Fruit fly (Drosophila melanogaster) whole organism, larva: ENCODE data around the gene spri.
A peak's percentile ranks its signal among the peaks of the same experiment; 100 is the strongest.

ENCODE experiments used
- noc ChIP-seq: fragments of 200-800 bp; sonication (Bioruptor generic); optimal IDR thresholded peaks from 3 replicates; lab custom pipeline; 2019; ENCODE audit warnings: missing biosample characterization, mild to moderate bottlenecking, missing genetic modification characterization, moderate library complexity

spri gene

dm6 chrX:10515323-10515853 is 69.8 kb downstream of the spri start:
- TF ChIP-seq noc (tag; lab: Kevin White, UChicago) = no peak

- no peak for TF ChIP-seq noc (tag; lab: Kevin White, UChicago)
Observed at dm6 chrX:10514850-10515249, 70.4 kb downstream of the spri start.

dm6 chrX:10513611-10514010 is 71.6 kb downstream of the spri start:
- no peak for TF ChIP-seq noc (tag; lab: Kevin White, UChicago)

dm6 chrX:10496319-10496718 is 88.9 kb downstream of the spri start:
- TF ChIP-seq noc (tag; lab: Kevin White, UChicago) = no peak

- TF ChIP-seq noc (tag; lab: Kevin White, UChicago) = peak; percentile 95
Observed at dm6 chrX:10487964-10488605, 97.1 kb downstream of the spri start.

- no peak for TF ChIP-seq noc (tag; lab: Kevin White, UChicago)
Observed at dm6 chrX:10487105-10487504, 98.1 kb downstream of the spri start, which contains the start of gene CG32687. CG32687 (minus strand) TSS chrX:10487205.

- peak; percentile 85 for TF ChIP-seq noc (tag; lab: Kevin White, UChicago)
Observed at dm6 chrX:10486144-10487030, 98.8 kb downstream of the spri start.

- peak; percentile 69 for TF ChIP-seq noc (tag; lab: Kevin White, UChicago)
Observed at dm6 chrX:10484206-10485112, 100.8 kb downstream of the spri start.

- no peak for TF ChIP-seq noc (tag; lab: Kevin White, UChicago)
Observed at dm6 chrX:10478443-10479368, 106.5 kb downstream of the spri start, which contains the start of the genes CG2887 and PPP4R2r. CG2887 (minus strand) TSS chrX:10478493. PPP4R2r (plus strand) TSS chrX:10478838.

dm6 chrX:10474625-10475024 is 110.6 kb downstream of the spri start, which contains the start of gene nocte:
nocte (minus strand) TSS chrX:10474675.
- no peak for TF ChIP-seq noc (tag; lab: Kevin White, UChicago)

dm6 chrX:10474213-10474540 is 111.0 kb downstream of the spri start:
- TF ChIP-seq noc (tag; lab: Kevin White, UChicago) = no peak

dm6 chrX:10473510-10474212 is 111.6 kb downstream of the spri start, which contains the start of gene CG2889:
CG2889 (plus strand) TSS chrX:10473938.
- TF ChIP-seq noc (tag; lab: Kevin White, UChicago) = no peak

- no peak for TF ChIP-seq noc (tag; lab: Kevin White, UChicago)
Observed at dm6 chrX:10472614-10473248, 112.5 kb downstream of the spri start.
